Worm (Caenorhabditis elegans): ENCODE results near the gene clc-5.

DNA sequence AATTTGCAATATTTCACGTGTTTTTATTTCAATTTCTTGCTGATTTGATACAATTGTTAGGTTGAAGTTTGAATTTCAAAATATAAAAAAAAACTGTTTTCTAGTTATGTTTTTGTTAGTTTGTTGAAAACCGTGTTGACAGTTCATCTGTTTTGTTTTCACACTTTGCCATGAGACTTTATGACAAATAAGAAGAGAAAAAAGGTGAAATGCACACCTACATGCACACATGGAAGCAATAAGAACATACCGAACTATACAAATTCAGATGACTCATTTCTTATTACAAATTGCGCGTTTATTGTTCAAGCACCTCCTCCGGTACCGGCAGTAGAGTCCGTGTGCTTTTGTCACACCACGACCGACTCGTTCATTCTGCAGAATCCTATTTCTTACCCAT, 12.8 kb upstream of the clc-5 start, which contains the start of gene C10A4.9:
- no peak for TF ChIP-seq T22C8.4 (GFP tag; IDR thresholded peaks at IDR 0.05)
- TF ChIP-seq med-1 (GFP tag; optimal IDR thresholded peaks at IDR 0.05; ENCODE audit: insufficient read depth), result no peak
- TF ChIP-seq ztf-29 (GFP tag; IDR thresholded peaks at IDR 0.05), result no peak
- no peak for TF ChIP-seq flt-1 (GFP tag; IDR thresholded peaks at IDR 0.05)
- no peak for TF ChIP-seq tab-1 (GFP tag; IDR thresholded peaks at IDR 0.05)
- no peak for TF ChIP-seq ref-1 (GFP tag; conservative IDR thresholded peaks at IDR 0.05)
